1 fruit fly cellular context compared by ENCODE assay signal in genomic region chr3R:14095428-14095827, dm6.
TF ChIP-seq lines count a peak whose summit lies in the region.

No protein-coding gene starts in this region.

TF ChIP-seq in whole organism, embryonic, 481 proteins besides CTCF, POLR2A, EP300 and RAD21 (continued from another document and continues in another):
- TF ChIP-seq insv (GFP tag; optimal IDR thresholded peaks at IDR 0.05; lab: Kevin White, UChicago) = no peak
- TF ChIP-seq Oaz (GFP tag; IDR thresholded peaks at IDR 0.05; lab: Robert Waterston, UW) = peak; percentile 36; the same call in 1 of the 2 replicates
- TF ChIP-seq dpn (GFP tag; optimal IDR thresholded peaks at IDR 0.05; lab: Kevin White, UChicago) = peak in 1 of 2 experiments; percentile 34
- no peak for TF ChIP-seq trh (GFP tag; optimal IDR thresholded peaks at IDR 0.05; lab: Kevin White, UChicago)
- TF ChIP-seq Meics (GFP tag; optimal IDR thresholded peaks at IDR 0.05; lab: Kevin White, UChicago) = peak; percentile 32
- TF ChIP-seq CG7357 (GFP tag; IDR thresholded peaks at IDR 0.05; lab: Robert Waterston, UW) = peak; percentile 26; the same call in 1 of the 3 replicates
- peak; percentile 40; the same call in 1 of the 2 replicates for TF ChIP-seq wor (GFP tag; IDR thresholded peaks at IDR 0.05; lab: Robert Waterston, UW)
- TF ChIP-seq D19A (tag; optimal IDR thresholded peaks at IDR 0.05; lab: Kevin White, UChicago) = peak; percentile 42
- no peak for TF ChIP-seq org-1 (GFP tag; optimal IDR thresholded peaks at IDR 0.05; lab: Kevin White, UChicago)
- TF ChIP-seq lmd (GFP tag; IDR thresholded peaks at IDR 0.05; lab: Robert Waterston, UW) = peak; percentile 60
- TF ChIP-seq CoRest (tag; optimal IDR thresholded peaks at IDR 0.05; lab: Kevin White, UChicago) = peak; percentile 57
- TF ChIP-seq tap (tag; optimal IDR thresholded peaks at IDR 0.05; lab: Kevin White, UChicago) = peak; percentile 72
- no peak for TF ChIP-seq sd (tag; optimal IDR thresholded peaks at IDR 0.05; lab: Kevin White, UChicago)
- no peak for TF ChIP-seq ken (GFP tag; IDR thresholded peaks at IDR 0.05; lab: Robert Waterston, UW)
- no peak for TF ChIP-seq TFAM (GFP tag; optimal IDR thresholded peaks at IDR 0.05; lab: Kevin White, UChicago)
- TF ChIP-seq CG1024 (GFP tag; IDR thresholded peaks at IDR 0.05; lab: Robert Waterston, UW) = no peak
- TF ChIP-seq PHDP (tag; optimal IDR thresholded peaks at IDR 0.05; lab: Kevin White, UChicago) = peak; percentile 56
- TF ChIP-seq CG7556 (GFP tag; optimal IDR thresholded peaks at IDR 0.05; lab: Kevin White, UChicago) = peak; percentile 60
- no peak for TF ChIP-seq cad (GFP tag; optimal IDR thresholded peaks at IDR 0.05; lab: Kevin White, UChicago)
- TF ChIP-seq Xbp1 (GFP tag; optimal IDR thresholded peaks at IDR 0.05; lab: Kevin White, UChicago) = peak; percentile 30
- TF ChIP-seq CG34422 (GFP tag; IDR thresholded peaks at IDR 0.05; lab: Robert Waterston, UW) = peak; percentile 66; the same call in 1 of the 3 replicates
- peak; percentile 67 for TF ChIP-seq CG18599 (GFP tag; optimal IDR thresholded peaks at IDR 0.05; lab: Kevin White, UChicago)
- TF ChIP-seq HLH3B (GFP tag; IDR thresholded peaks at IDR 0.05; lab: Robert Waterston, UW) = peak; percentile 70
- no peak for TF ChIP-seq Doc2 (GFP tag; IDR thresholded peaks at IDR 0.05; lab: Robert Waterston, UW)
- TF ChIP-seq ems (GFP tag; optimal IDR thresholded peaks at IDR 0.05; lab: Kevin White, UChicago) = no peak
- no peak for TF ChIP-seq CG32767 (GFP tag; IDR thresholded peaks at IDR 0.05; lab: Robert Waterston, UW)
- TF ChIP-seq CG3281 (GFP tag; optimal IDR thresholded peaks at IDR 0.05; lab: Kevin White, UChicago) = peak; percentile 19
- TF ChIP-seq CG12104 (GFP tag; optimal IDR thresholded peaks at IDR 0.05; lab: Kevin White, UChicago) = peak; percentile 19
- peak; percentile 53 for TF ChIP-seq fd96Cb (tag; optimal IDR thresholded peaks at IDR 0.05; lab: Kevin White, UChicago)
- no peak for TF ChIP-seq CG14860 (GFP tag; IDR thresholded peaks at IDR 0.05; lab: Robert Waterston, UW; ENCODE audit: partially characterized antibody)
- peak; percentile 19 for TF ChIP-seq salm (tag; optimal IDR thresholded peaks at IDR 0.05; lab: Kevin White, UChicago)
- TF ChIP-seq MTF-1 (GFP tag; optimal IDR thresholded peaks at IDR 0.05; lab: Kevin White, UChicago; ENCODE audit: borderline replicate concordance) = no peak
- TF ChIP-seq Hsf (GFP tag; optimal IDR thresholded peaks at IDR 0.05; lab: Kevin White, UChicago) = peak; percentile 25
- peak; percentile 65 for TF ChIP-seq CG13424 (tag; optimal IDR thresholded peaks at IDR 0.05; lab: Kevin White, UChicago)
- peak; percentile 15 for TF ChIP-seq lilli (GFP tag; optimal IDR thresholded peaks at IDR 0.05; lab: Kevin White, UChicago)
- peak; percentile 27 for TF ChIP-seq sisA (GFP tag; IDR thresholded peaks at IDR 0.05; lab: Robert Waterston, UW)
- no peak for TF ChIP-seq pzg (GFP tag; optimal IDR thresholded peaks at IDR 0.05; lab: Kevin White, UChicago)
- TF ChIP-seq Dip2 (GFP tag; IDR thresholded peaks at IDR 0.05; lab: Robert Waterston, UW) = no peak
- peak; percentile 39 for TF ChIP-seq lab (GFP tag; optimal IDR thresholded peaks at IDR 0.05; lab: Kevin White, UChicago)
- TF ChIP-seq seq (GFP tag; IDR thresholded peaks at IDR 0.05; lab: Robert Waterston, UW) = peak; percentile 45; the same call in 1 of the 2 replicates
- peak; percentile 77 for TF ChIP-seq gem (tag; optimal IDR thresholded peaks at IDR 0.05; lab: Kevin White, UChicago)
- peak; percentile 26 for TF ChIP-seq scrt (GFP tag; optimal IDR thresholded peaks at IDR 0.05; lab: Kevin White, UChicago)
- TF ChIP-seq nau (GFP tag; optimal IDR thresholded peaks at IDR 0.05; lab: Kevin White, UChicago) = peak; percentile 25
- TF ChIP-seq Ada2b (GFP tag; IDR thresholded peaks at IDR 0.05; lab: Robert Waterston, UW) = peak; percentile 72
- peak; percentile 41 for TF ChIP-seq CG18476 (GFP tag; optimal IDR thresholded peaks at IDR 0.05; lab: Kevin White, UChicago)
- peak; percentile 64 for TF ChIP-seq CG31441 (GFP tag; IDR thresholded peaks at IDR 0.05; lab: Robert Waterston, UW)
- TF ChIP-seq CG4360 (GFP tag; IDR thresholded peaks at IDR 0.05; lab: Robert Waterston, UW) = 0 out of 2 replicates have a peak, but pooled peaks have one; percentile 11
- no peak for TF ChIP-seq maf-S (GFP tag; optimal IDR thresholded peaks at IDR 0.05; lab: Kevin White, UChicago)
- TF ChIP-seq slou (GFP tag; optimal IDR thresholded peaks at IDR 0.05; lab: Kevin White, UChicago) = no peak
- TF ChIP-seq CG12391 (tag; optimal IDR thresholded peaks at IDR 0.05; lab: Kevin White, UChicago) = peak; percentile 60
- TF ChIP-seq E2f2 (GFP tag; IDR thresholded peaks at IDR 0.05; lab: Robert Waterston, UW) = peak; percentile 27; the same call in 1 of the 2 replicates
- TF ChIP-seq CG6813 (GFP tag; optimal IDR thresholded peaks at IDR 0.05; lab: Kevin White, UChicago) = no peak
- peak; percentile 54 for TF ChIP-seq CG7839 (tag; optimal IDR thresholded peaks at IDR 0.05; lab: Kevin White, UChicago)
- TF ChIP-seq CG2712 (tag; optimal IDR thresholded peaks at IDR 0.05; lab: Kevin White, UChicago) = peak; percentile 72
- no peak for TF ChIP-seq CG6765 (GFP tag; optimal IDR thresholded peaks at IDR 0.05; lab: Kevin White, UChicago)
- TF ChIP-seq CG17328 (GFP tag; IDR thresholded peaks at IDR 0.05; lab: Robert Waterston, UW) = peak; percentile 34; the same call in 1 of the 2 replicates
- peak; percentile 55; the same call in 1 of the 2 replicates for TF ChIP-seq Awh (GFP tag; IDR thresholded peaks at IDR 0.05; lab: Robert Waterston, UW)
- peak; percentile 38 for TF ChIP-seq CG14441 (GFP tag; IDR thresholded peaks at IDR 0.05; lab: Robert Waterston, UW)
- TF ChIP-seq NfI (GFP tag; optimal IDR thresholded peaks at IDR 0.05; lab: Kevin White, UChicago) = peak; percentile 4
- TF ChIP-seq CG30403 (GFP tag; optimal IDR thresholded peaks at IDR 0.05; lab: Kevin White, UChicago) = peak; percentile 53
- TF ChIP-seq Dref (GFP tag; IDR thresholded peaks at IDR 0.05; lab: Robert Waterston, UW) = no peak
- TF ChIP-seq CG14014 (GFP tag; IDR thresholded peaks at IDR 0.05; lab: Robert Waterston, UW) = peak; percentile 55
- peak; percentile 45 for TF ChIP-seq BtbVII (GFP tag; optimal IDR thresholded peaks at IDR 0.05; lab: Kevin White, UChicago)
- peak in 1 of 2 experiments; percentile 12 for TF ChIP-seq eve (GFP tag; optimal IDR thresholded peaks at IDR 0.05; lab: Kevin White, UChicago)
- peak; percentile 18 for TF ChIP-seq Nf-YC (tag; optimal IDR thresholded peaks at IDR 0.05; lab: Kevin White, UChicago)
- peak; percentile 37; the same call in 1 of the 3 replicates for TF ChIP-seq zfh1 (GFP tag; IDR thresholded peaks at IDR 0.05; lab: Robert Waterston, UW)
- TF ChIP-seq peb (GFP tag; IDR thresholded peaks at IDR 0.05; lab: Robert Waterston, UW) = no peak
- peak; percentile 59 for TF ChIP-seq grau (tag; optimal IDR thresholded peaks at IDR 0.05; lab: Kevin White, UChicago)
- TF ChIP-seq CG4282 (GFP tag; optimal IDR thresholded peaks at IDR 0.05; lab: Kevin White, UChicago) = no peak
- TF ChIP-seq pita (GFP tag; optimal IDR thresholded peaks at IDR 0.05; lab: Kevin White, UChicago) = no peak
- peak; percentile 31; the same call in 1 of the 2 replicates for TF ChIP-seq ttk (GFP tag; IDR thresholded peaks at IDR 0.05; lab: Robert Waterston, UW)
- TF ChIP-seq CG17385 (GFP tag; optimal IDR thresholded peaks at IDR 0.05; lab: Kevin White, UChicago) = peak; percentile 60
- peak; percentile 16 for TF ChIP-seq CG9727 (GFP tag; optimal IDR thresholded peaks at IDR 0.05; lab: Kevin White, UChicago)
- peak; percentile 53 for TF ChIP-seq Sox100B (GFP tag; optimal IDR thresholded peaks at IDR 0.05; lab: Kevin White, UChicago)
- peak; percentile 70 for TF ChIP-seq CG17359 (tag; optimal IDR thresholded peaks at IDR 0.05; lab: Kevin White, UChicago)
- TF ChIP-seq gsb-n (tag; optimal IDR thresholded peaks at IDR 0.05; lab: Kevin White, UChicago) = peak; percentile 44
- TF ChIP-seq CG14050 (GFP tag; IDR thresholded peaks at IDR 0.05; lab: Robert Waterston, UW) = peak; percentile 33; the same call in 2 of the 3 replicates
- TF ChIP-seq Med (GFP tag; lab: Kevin White, UChicago) = peak; percentile 74
- TF ChIP-seq Nf-YA (GFP tag; IDR thresholded peaks at IDR 0.05; lab: Robert Waterston, UW) = no peak; the same call in 1 of the 2 replicates
- peak; percentile 63 for TF ChIP-seq row (GFP tag; IDR thresholded peaks at IDR 0.05; lab: Robert Waterston, UW)
- TF ChIP-seq az2 (GFP tag; optimal IDR thresholded peaks at IDR 0.05; lab: Kevin White, UChicago) = peak; percentile 41
- no peak for TF ChIP-seq CG16863 (GFP tag; optimal IDR thresholded peaks at IDR 0.05; lab: Kevin White, UChicago)
- peak; percentile 26; the same call in 1 of the 2 replicates for TF ChIP-seq CG3847 (GFP tag; IDR thresholded peaks at IDR 0.05; lab: Robert Waterston, UW)
- TF ChIP-seq CG6689 (GFP tag; IDR thresholded peaks at IDR 0.05; lab: Robert Waterston, UW) = peak; percentile 39
- TF ChIP-seq jigr1 (GFP tag; IDR thresholded peaks at IDR 0.05; lab: Robert Waterston, UW) = no peak
- TF ChIP-seq CG17829 (tag; optimal IDR thresholded peaks at IDR 0.05; lab: Kevin White, UChicago) = peak; percentile 37
- peak; percentile 44; the same call in 1 of the 2 replicates for TF ChIP-seq H2.0 (GFP tag; IDR thresholded peaks at IDR 0.05; lab: Robert Waterston, UW)
- no peak for TF ChIP-seq tll (GFP tag; optimal IDR thresholded peaks at IDR 0.05; lab: Kevin White, UChicago)
- no peak for TF ChIP-seq Bteb2 (GFP tag; optimal IDR thresholded peaks at IDR 0.05; lab: Kevin White, UChicago)
- TF ChIP-seq Six4 (GFP tag; optimal IDR thresholded peaks at IDR 0.05; lab: Kevin White, UChicago) = peak; percentile 21
- TF ChIP-seq unpg (GFP tag; optimal IDR thresholded peaks at IDR 0.05; lab: Kevin White, UChicago) = peak; percentile 69
- no peak for TF ChIP-seq pan (optimal IDR thresholded peaks at IDR 0.05; lab: Kevin White, UChicago)
- peak in 1 of 2 experiments; percentile 62 for TF ChIP-seq pan (GFP tag; optimal IDR thresholded peaks at IDR 0.05 in 1 of 2, IDR thresholded peaks at IDR 0.05 in 1 of 2)
- peak; percentile 61 for TF ChIP-seq phol (tag; optimal IDR thresholded peaks at IDR 0.05; lab: Kevin White, UChicago)
- TF ChIP-seq Rfx (GFP tag; IDR thresholded peaks at IDR 0.05; lab: Robert Waterston, UW) = peak; percentile 49
- peak in 1 of 2 experiments; percentile 60 for TF ChIP-seq bsh (GFP tag; optimal IDR thresholded peaks at IDR 0.05; lab: Kevin White, UChicago)
- peak; percentile 78 for TF ChIP-seq dmrt99B (tag; optimal IDR thresholded peaks at IDR 0.05; lab: Kevin White, UChicago)
- peak; percentile 17 for TF ChIP-seq kah (GFP tag; optimal IDR thresholded peaks at IDR 0.05; lab: Kevin White, UChicago)
- peak; percentile 54 for TF ChIP-seq cwo (GFP tag; optimal IDR thresholded peaks at IDR 0.05; lab: Kevin White, UChicago)
- TF ChIP-seq CG15601 (tag; optimal IDR thresholded peaks at IDR 0.05; lab: Kevin White, UChicago) = peak; percentile 36
- peak; percentile 52 for TF ChIP-seq CG13296 (GFP tag; optimal IDR thresholded peaks at IDR 0.05; lab: Kevin White, UChicago)
- TF ChIP-seq Lim3 (GFP tag; IDR thresholded peaks at IDR 0.05; lab: Robert Waterston, UW) = no peak
- peak; percentile 26 for TF ChIP-seq CG12659 (GFP tag; optimal IDR thresholded peaks at IDR 0.05; lab: Kevin White, UChicago)
- TF ChIP-seq Blimp-1 (GFP tag; optimal IDR thresholded peaks at IDR 0.05; lab: Kevin White, UChicago) = peak; percentile 75
- TF ChIP-seq Deaf1 (tag; optimal IDR thresholded peaks at IDR 0.05; lab: Kevin White, UChicago) = peak; percentile 33
- no peak for TF ChIP-seq dm (GFP tag; optimal IDR thresholded peaks at IDR 0.05; lab: Kevin White, UChicago)
- peak; percentile 30 for TF ChIP-seq gcm (GFP tag; optimal IDR thresholded peaks at IDR 0.05; lab: Kevin White, UChicago)
- peak; percentile 85 for TF ChIP-seq sens (GFP tag; lab: Kevin White, UChicago)
- peak; percentile 31 for TF ChIP-seq CG9437 (GFP tag; optimal IDR thresholded peaks at IDR 0.05; lab: Kevin White, UChicago)
- TF ChIP-seq Hmx (GFP tag; optimal IDR thresholded peaks at IDR 0.05; lab: Kevin White, UChicago) = no peak
- TF ChIP-seq gcm2 (GFP tag; optimal IDR thresholded peaks at IDR 0.05; lab: Kevin White, UChicago) = no peak
- no peak for TF ChIP-seq Hey (tag; optimal IDR thresholded peaks at IDR 0.05; lab: Kevin White, UChicago)
- TF ChIP-seq onecut (GFP tag; IDR thresholded peaks at IDR 0.05; lab: Robert Waterston, UW) = no peak
- peak; percentile 77 for TF ChIP-seq Sox102F (GFP tag; optimal IDR thresholded peaks at IDR 0.05; lab: Kevin White, UChicago)
- no peak for TF ChIP-seq CG30431 (GFP tag; optimal IDR thresholded peaks at IDR 0.05; lab: Kevin White, UChicago)
- peak; percentile 29 for TF ChIP-seq CG2120 (GFP tag; optimal IDR thresholded peaks at IDR 0.05; lab: Kevin White, UChicago)
- TF ChIP-seq odd (GFP tag; optimal IDR thresholded peaks at IDR 0.05; lab: Kevin White, UChicago) = peak; percentile 44
- TF ChIP-seq Mrtf (GFP tag; IDR thresholded peaks at IDR 0.05; lab: Robert Waterston, UW) = no peak; the same call in 2 of the 3 replicates
- TF ChIP-seq CG8089 (GFP tag; optimal IDR thresholded peaks at IDR 0.05; lab: Kevin White, UChicago) = no peak
- TF ChIP-seq sqz (GFP tag; optimal IDR thresholded peaks at IDR 0.05; lab: Kevin White, UChicago) = peak; percentile 19
- TF ChIP-seq ind (GFP tag; optimal IDR thresholded peaks at IDR 0.05; lab: Kevin White, UChicago) = peak; percentile 33
- peak; percentile 49 for TF ChIP-seq CG8924 (tag; optimal IDR thresholded peaks at IDR 0.05; lab: Kevin White, UChicago)
- TF ChIP-seq CG12219 (GFP tag; optimal IDR thresholded peaks at IDR 0.05; lab: Kevin White, UChicago) = peak; percentile 28
- TF ChIP-seq vvl (GFP tag; IDR thresholded peaks at IDR 0.05; lab: Robert Waterston, UW) = 0 out of 2 replicates have a peak, but pooled peaks have one; percentile 28
- peak; percentile 46; the same call in 1 of the 2 replicates for TF ChIP-seq ssp (GFP tag; IDR thresholded peaks at IDR 0.05; lab: Robert Waterston, UW)
- TF ChIP-seq CG8281 (tag; optimal IDR thresholded peaks at IDR 0.05; lab: Kevin White, UChicago) = peak; percentile 12
- TF ChIP-seq BEAF-32 (GFP tag; optimal IDR thresholded peaks at IDR 0.05; lab: Kevin White, UChicago) = peak; percentile 9
- TF ChIP-seq CG10979 (tag; optimal IDR thresholded peaks at IDR 0.05; lab: Kevin White, UChicago) = peak; percentile 57
- TF ChIP-seq ara (GFP tag; IDR thresholded peaks at IDR 0.05; lab: Robert Waterston, UW) = peak; percentile 53; the same call in 1 of the 2 replicates
- TF ChIP-seq D (optimal IDR thresholded peaks at IDR 0.05; lab: Kevin White, UChicago) = no peak
- peak; percentile 34 for TF ChIP-seq D (GFP tag; optimal IDR thresholded peaks at IDR 0.05; lab: Kevin White, UChicago)
